Fruit fly (Drosophila melanogaster): ENCODE measurements around the gene MBD-R2.
A peak's percentile ranks its signal among the peaks of the same experiment; 100 is the strongest.

Gene MBD-R2

dm6 chr3R:12402935-12403334, 46.9 kb upstream of the MBD-R2 start (continued):
- peak; percentile 94 for TF ChIP-seq CG6276 (GFP tag; optimal IDR thresholded peaks at IDR 0.05)
- TF ChIP-seq CG6854 (GFP tag; optimal IDR thresholded peaks at IDR 0.05): peak; percentile 99
- peak; percentile 96 for TF ChIP-seq Sox14 (GFP tag; optimal IDR thresholded peaks at IDR 0.05)
- peak; percentile 94 for TF ChIP-seq CG8119 (GFP tag; IDR thresholded peaks at IDR 0.05)
- TF ChIP-seq Eip75B (GFP tag; optimal IDR thresholded peaks at IDR 0.05): peak; percentile 95
- TF ChIP-seq eg (GFP tag; IDR thresholded peaks at IDR 0.05): peak; percentile 98
- TF ChIP-seq CG8319 (GFP tag; optimal IDR thresholded peaks at IDR 0.05): peak; percentile 94
- peak; percentile 100 for TF ChIP-seq CG6163 (GFP tag; IDR thresholded peaks at IDR 0.05)
- TF ChIP-seq CG32006 (GFP tag; optimal IDR thresholded peaks at IDR 0.05): peak; percentile 92
- TF ChIP-seq CG34406 (GFP tag; optimal IDR thresholded peaks at IDR 0.05): peak; percentile 97
- peak; percentile 97 for TF ChIP-seq CG8632 (GFP tag; optimal IDR thresholded peaks at IDR 0.05)
- TF ChIP-seq Gug (GFP tag; IDR thresholded peaks at IDR 0.05): peak; percentile 85
- peak; percentile 93 for TF ChIP-seq acj6 (GFP tag; optimal IDR thresholded peaks at IDR 0.05)
- TF ChIP-seq CG11294 (GFP tag; IDR thresholded peaks at IDR 0.05): peak; percentile 75
- peak; percentile 94 for TF ChIP-seq Hr39 (GFP tag; optimal IDR thresholded peaks at IDR 0.05)
- TF ChIP-seq ss (GFP tag; optimal IDR thresholded peaks at IDR 0.05): peak; percentile 97 to 98
- peak; percentile 99 for TF ChIP-seq CG11762 (GFP tag; optimal IDR thresholded peaks at IDR 0.05; ENCODE audit: insufficient read depth)
- TF ChIP-seq pdm3 (GFP tag; optimal IDR thresholded peaks at IDR 0.05): peak; percentile 93
- TF ChIP-seq OdsH (GFP tag; optimal IDR thresholded peaks at IDR 0.05): peak; percentile 95
- peak in 1 of 2 experiments; percentile 94 for TF ChIP-seq salr (GFP tag; optimal IDR thresholded peaks at IDR 0.05)
- TF ChIP-seq vri (GFP tag; optimal IDR thresholded peaks at IDR 0.05): peak; percentile 95
- TF ChIP-seq cyc (GFP tag; optimal IDR thresholded peaks at IDR 0.05): peak; percentile 99
- TF ChIP-seq CG6792 (GFP tag; optimal IDR thresholded peaks at IDR 0.05): peak; percentile 96

DNA sequence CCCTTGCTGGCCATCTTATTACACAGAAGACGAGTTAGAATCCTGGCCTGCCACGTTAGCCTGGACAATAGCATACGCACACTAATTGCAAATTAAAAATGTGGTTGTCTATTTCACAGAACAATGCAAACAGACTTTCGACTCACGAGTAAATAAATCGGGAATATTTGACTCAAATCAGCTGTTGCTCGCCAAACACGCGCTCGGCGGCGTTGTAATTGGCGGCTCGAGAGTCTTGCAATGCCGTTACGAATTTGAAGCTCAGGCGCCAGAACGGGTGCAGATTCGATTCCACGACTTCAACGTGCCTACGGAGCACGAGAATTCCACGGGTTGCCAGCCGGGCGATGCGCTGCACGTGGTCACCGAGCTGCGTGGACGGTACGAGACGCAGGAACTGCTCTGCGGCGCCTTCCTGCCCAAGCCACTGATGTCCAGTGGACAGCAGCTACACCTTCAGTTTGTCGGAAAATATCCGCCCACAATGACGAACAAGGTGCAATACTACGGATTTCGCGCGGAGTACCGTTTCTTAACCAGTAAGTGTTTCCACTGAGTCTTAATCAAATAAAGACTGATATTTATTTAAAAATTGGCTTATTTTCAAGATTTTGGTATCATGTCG, 45.7 kb upstream of the MBD-R2 start, which contains the start of gene DNAlig3:
DNAlig3 (minus strand) TSS at position 168 of the 625 bp plus-strand sequence.
- no peak for TF ChIP-seq dac (GFP tag; optimal IDR thresholded peaks at IDR 0.05)
- TF ChIP-seq Hr38 (GFP tag; optimal IDR thresholded peaks at IDR 0.05): no peak
- peak; percentile 98 for TF ChIP-seq fkh (GFP tag; optimal IDR thresholded peaks at IDR 0.05)
- TF ChIP-seq CG10631 (GFP tag; optimal IDR thresholded peaks at IDR 0.05): no peak
- TF ChIP-seq CG6854 (GFP tag; optimal IDR thresholded peaks at IDR 0.05): peak; percentile 51

DNA sequence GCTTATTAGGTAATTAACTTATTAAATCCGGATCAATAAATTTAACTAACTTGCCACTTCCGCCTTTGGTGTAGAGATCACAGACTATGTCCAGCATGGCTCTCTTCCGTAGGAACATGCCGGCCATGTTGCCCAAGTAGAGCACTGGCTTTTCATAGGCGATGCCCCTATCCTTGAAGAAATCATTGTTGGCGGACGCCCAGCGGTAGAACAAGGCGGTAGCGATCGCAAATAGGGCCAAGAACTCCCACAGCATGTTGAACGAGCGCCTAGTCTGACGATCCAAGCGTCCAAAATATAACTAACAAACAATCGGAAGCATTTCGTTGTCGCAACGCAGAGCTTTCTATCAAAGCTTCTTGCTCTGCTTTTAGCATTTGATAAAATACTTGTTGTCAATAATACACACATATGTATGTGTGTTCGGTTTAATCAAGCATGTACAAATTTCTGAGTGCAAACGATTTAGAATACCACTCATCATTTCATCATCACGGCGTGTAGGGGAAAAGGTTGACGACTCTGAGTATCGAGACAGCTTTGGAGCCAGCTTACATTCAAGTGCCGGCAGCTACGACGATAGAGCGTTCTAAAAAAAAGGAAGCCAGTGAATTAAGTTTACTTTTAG, 42.7 kb upstream of the MBD-R2 start, which contains the start of gene Cyp9f3:
Cyp9f3 (minus strand) TSS at position 310 of the 628 bp plus-strand sequence.
- no peak for TF ChIP-seq CG8119 (GFP tag; IDR thresholded peaks at IDR 0.05)
- peak; percentile 43 for TF ChIP-seq svp (GFP tag)
- peak; percentile 44 for TF ChIP-seq vri (GFP tag; optimal IDR thresholded peaks at IDR 0.05)

- TF ChIP-seq vri (GFP tag; optimal IDR thresholded peaks at IDR 0.05) (peak; percentile 39), svp (GFP tag) (peak; percentile 71), CG15336 (GFP tag; IDR thresholded peaks at IDR 0.05) (no peak), CG9139 (GFP tag; optimal IDR thresholded peaks at IDR 0.05) (no peak)
Observed at dm6 chr3R:12398054-12398453, 42.0 kb upstream of the MBD-R2 start.

DNA sequence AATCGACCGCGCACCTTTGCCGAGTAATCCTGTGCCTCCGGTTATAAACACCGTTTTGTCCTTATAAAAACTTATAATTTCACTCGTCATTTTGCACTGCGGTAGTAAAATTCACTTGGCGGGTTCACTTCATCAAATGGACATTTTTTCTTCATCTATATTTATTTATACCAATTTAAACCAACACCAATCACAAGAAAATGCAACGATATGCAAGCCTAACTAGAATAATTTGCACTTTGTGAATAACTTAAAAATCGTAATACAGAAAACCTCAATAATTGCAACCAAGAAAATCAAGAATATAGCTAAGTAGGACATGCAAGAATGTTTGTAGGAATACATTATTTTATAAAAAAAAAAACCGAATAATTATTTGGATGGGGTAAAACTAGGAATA, 39.8 kb upstream of the MBD-R2 start, which contains the start of the genes CG10096 and CG10097:
CG10096 (minus strand) TSS at position 101 of the 400 bp plus-strand sequence.
CG10097 (minus strand) TSS at position 101 of the 400 bp plus-strand sequence.
- no peak for TF ChIP-seq ss (GFP tag; optimal IDR thresholded peaks at IDR 0.05)
- TF ChIP-seq CG6854 (GFP tag; optimal IDR thresholded peaks at IDR 0.05): no peak
- TF ChIP-seq Ets96B (tag; optimal IDR thresholded peaks at IDR 0.05): no peak
- TF ChIP-seq eg (GFP tag; IDR thresholded peaks at IDR 0.05): no peak

Measured in whole organism, prepupa.